Fruit fly (Drosophila melanogaster) whole organism, embryonic: Measurements from ENCODE around the gene AstCC.

Experiments used
- Adf1 ChIP-seq: fragments of 200-800 bp; sonication (Bioruptor generic); IDR thresholded peaks from 2 replicates; pipeline ENCODE4 v1.3.6; 2022; ENCODE audit warnings: missing biosample characterization, missing genetic modification characterization
- Bdp1 ChIP-seq: fragments of 200-800 bp; sonication (Bioruptor generic); optimal IDR thresholded peaks from 3 replicates; lab custom pipeline; 2016; ENCODE audit warnings: missing biosample characterization, missing genetic modification characterization
- Blimp-1 ChIP-seq: fragments of 200-800 bp; sonication (Bioruptor generic); optimal IDR thresholded peaks from 3 replicates; lab custom pipeline; 2018; ENCODE audit warnings: missing biosample characterization, missing genetic modification characterization, mild to moderate bottlenecking, moderate library complexity, missing genetic modification reagents
- CG11398 ChIP-seq: fragments of 200-800 bp; sonication (Bioruptor generic); optimal IDR thresholded peaks from 2 replicates; lab custom pipeline; 2016; ENCODE audit warnings: missing biosample characterization, missing genetic modification characterization
- CG12659 ChIP-seq: fragments of 200-800 bp; sonication (Bioruptor generic); optimal IDR thresholded peaks from 3 replicates; lab custom pipeline; 2017; ENCODE audit warnings: mild to moderate bottlenecking, missing biosample characterization, missing genetic modification reagents, missing genetic modification characterization
- CG12744 ChIP-seq: fragments of 200-800 bp; sonication (Bioruptor generic); optimal IDR thresholded peaks from 2 replicates; lab custom pipeline; 2016; ENCODE audit warnings: missing biosample characterization, missing genetic modification characterization
- CG12769 ChIP-seq: fragments of 200-800 bp; sonication (Bioruptor generic); optimal IDR thresholded peaks from 2 replicates; lab custom pipeline; 2019; ENCODE audit warnings: missing biosample characterization, mild to moderate bottlenecking, missing genetic modification characterization, moderate library complexity
- CG15514 ChIP-seq: fragments of 200-800 bp; sonication (Bioruptor generic); optimal IDR thresholded peaks from 3 replicates; lab custom pipeline; 2017; ENCODE audit warnings: missing biosample characterization, missing genetic modification characterization, mild to moderate bottlenecking, moderate library complexity, missing genetic modification reagents
- CG16779 ChIP-seq: fragments of 200-800 bp; sonication (Bioruptor generic); IDR thresholded peaks from 2 replicates; pipeline ENCODE4 v1.3.6; 2022; ENCODE audit warnings: missing biosample characterization, missing genetic modification characterization
- CG18011 ChIP-seq: fragments of 200-800 bp; sonication (Bioruptor generic); optimal IDR thresholded peaks from 2 replicates; lab custom pipeline; 2017; ENCODE audit warnings: missing biosample characterization, missing genetic modification characterization, mild to moderate bottlenecking, moderate library complexity, missing genotype
- CG2129 ChIP-seq: fragments of 200-800 bp; sonication (Bioruptor generic); IDR thresholded peaks from 2 replicates; pipeline ENCODE4 v1.3.6; 2022; ENCODE audit warnings: missing biosample characterization, missing genetic modification characterization; ENCODE audit not compliant: partially characterized antibody
- CG2202 ChIP-seq: fragments of 200-800 bp; sonication (Bioruptor generic); optimal IDR thresholded peaks from 2 replicates; lab custom pipeline; 2018; ENCODE audit warnings: missing biosample characterization, mild to moderate bottlenecking, missing genetic modification characterization
- CG2712 ChIP-seq: fragments of 200-800 bp; optimal IDR thresholded peaks from 3 replicates; lab custom pipeline; 2019; ENCODE audit warnings: missing biosample characterization, mild to moderate bottlenecking, missing genetic modification characterization, moderate library complexity
- CG30020 ChIP-seq: fragments of 200-800 bp; optimal IDR thresholded peaks from 2 replicates; lab custom pipeline; 2019; ENCODE audit warnings: missing biosample characterization, mild to moderate bottlenecking, missing genetic modification characterization, moderate library complexity
- CG3163 ChIP-seq: fragments of 200-800 bp; sonication (Bioruptor generic); optimal IDR thresholded peaks from 3 replicates; lab custom pipeline; 2016; ENCODE audit warnings: missing biosample characterization, missing genetic modification characterization
- CG4282 ChIP-seq: fragments of 200-800 bp; sonication (Bioruptor generic); optimal IDR thresholded peaks from 2 replicates; lab custom pipeline; 2016; ENCODE audit warnings: missing biosample characterization, missing genetic modification characterization
- CG4360 ChIP-seq: fragments of 200-800 bp; sonication (Bioruptor generic); IDR thresholded peaks from 2 replicates; pipeline ENCODE4 v1.3.6; 2022; ENCODE audit warnings: missing biosample characterization, missing genetic modification characterization
- CG7928 ChIP-seq: fragments of 200-800 bp; sonication (Bioruptor generic); optimal IDR thresholded peaks from 2 replicates; lab custom pipeline; 2017; ENCODE audit warnings: missing biosample characterization, mild to moderate bottlenecking, missing genetic modification characterization
- CrebB ChIP-seq: fragments of 200-800 bp; sonication (Bioruptor generic); optimal IDR thresholded peaks from 3 replicates; lab custom pipeline; 2018; ENCODE audit warnings: missing biosample characterization, mild to moderate bottlenecking, missing genetic modification characterization
- GATAe ChIP-seq: fragments of 200-800 bp; sonication (Bioruptor generic); conservative IDR thresholded peaks from 2 replicates; pipeline ENCODE4 v1.3.6; 2022; ENCODE audit warnings: missing biosample characterization, missing genetic modification characterization
- Gsc ChIP-seq: fragments of 200-800 bp; sonication (Bioruptor generic); IDR thresholded peaks from 2 replicates; pipeline ENCODE4 v1.3.6; 2022; ENCODE audit warnings: missing biosample characterization, missing genetic modification characterization
- HLHmδ ChIP-seq: fragments of 200-800 bp; sonication (Bioruptor generic); optimal IDR thresholded peaks from 2 replicates; lab custom pipeline; 2018; ENCODE audit warnings: missing biosample characterization, mild to moderate bottlenecking, missing genetic modification characterization, moderate library complexity
- Hey ChIP-seq: fragments of 200-800 bp; sonication (Bioruptor generic); optimal IDR thresholded peaks from 3 replicates; lab custom pipeline; 2018; ENCODE audit warnings: missing biosample characterization, mild to moderate bottlenecking, missing genetic modification characterization
- Hr3 ChIP-seq: fragments of 200-800 bp; sonication (Bioruptor generic); optimal IDR thresholded peaks from 3 replicates; lab custom pipeline; 2016; ENCODE audit warnings: missing biosample characterization, missing genetic modification characterization
- Hr78 ChIP-seq, 2 experiments: fragments of 200-800 bp in 1 of 2; fragments of >200 bp in 1 of 2; sonication (Bioruptor generic) in 1 of 2; optimal IDR thresholded peaks; 2 replicates each; lab custom pipeline; 2017 to 2019; ENCODE audit warnings: missing biosample characterization in 2 of 2, missing genetic modification characterization in 2 of 2, mild to moderate bottlenecking in 1 of 2, moderate library complexity in 1 of 2
- MBD-R2 ChIP-seq: fragments of 200-800 bp; sonication (Bioruptor generic); IDR thresholded peaks from 2 replicates; pipeline ENCODE4 v1.3.6; 2022; ENCODE audit warnings: missing biosample characterization, missing genetic modification characterization
- Nf-YC ChIP-seq: fragments of 200-800 bp; optimal IDR thresholded peaks from 3 replicates; lab custom pipeline; 2019; ENCODE audit warnings: missing biosample characterization, mild to moderate bottlenecking, missing genetic modification characterization, moderate library complexity
- Oaz ChIP-seq: fragments of 200-800 bp; sonication (Bioruptor generic); IDR thresholded peaks from 2 replicates; pipeline ENCODE4 v1.3.6; 2022; ENCODE audit warnings: missing biosample characterization, missing genetic modification characterization
- Pdp1 ChIP-seq, 2 experiments: fragments of 200-800 bp; sonication (Bioruptor generic); optimal IDR thresholded peaks; 3 replicates each; lab custom pipeline; 2016; ENCODE audit warnings: missing biosample characterization in 2 of 2, missing genetic modification characterization in 2 of 2, mild to moderate bottlenecking in 1 of 2, moderate library complexity in 1 of 2
- chm ChIP-seq: fragments of 200-800 bp; sonication (Bioruptor generic); IDR thresholded peaks from 2 replicates; pipeline ENCODE4 v1.3.6; 2022; ENCODE audit warnings: missing biosample characterization, missing genetic modification characterization
- croc ChIP-seq: fragments of 200-800 bp; sonication (Bioruptor generic); conservative IDR thresholded peaks from 3 replicates; pipeline ENCODE4 v1.3.6; 2022; ENCODE audit warnings: missing biosample characterization, missing genetic modification characterization
- crol ChIP-seq: fragments of 200-800 bp; sonication (Bioruptor generic); IDR thresholded peaks from 2 replicates; pipeline ENCODE4 v1.3.6; 2022; ENCODE audit warnings: missing biosample characterization, missing genetic modification characterization
- dimm ChIP-seq: fragments of 200-800 bp; sonication (Bioruptor generic); IDR thresholded peaks from 2 replicates; pipeline ENCODE4 v1.3.6; 2022; ENCODE audit warnings: missing biosample characterization, missing genetic modification characterization
- eve ChIP-seq, 2 experiments: fragments of >200 bp; optimal IDR thresholded peaks; 2 replicates each; lab custom pipeline; 2017; ENCODE audit warnings: missing biosample characterization in 2 of 2, missing genetic modification characterization in 2 of 2
- fd102C ChIP-seq: fragments of 200-800 bp; sonication (Bioruptor generic); optimal IDR thresholded peaks from 2 replicates; lab custom pipeline; 2018; ENCODE audit warnings: missing biosample characterization, mild to moderate bottlenecking, missing genetic modification characterization, moderate library complexity
- gem ChIP-seq: fragments of 200-800 bp; sonication (Bioruptor generic); optimal IDR thresholded peaks from 2 replicates; lab custom pipeline; 2019; ENCODE audit warnings: missing biosample characterization, mild to moderate bottlenecking, missing genetic modification characterization, moderate library complexity
- gt ChIP-seq: fragments of 200-800 bp; sonication (Bioruptor generic); IDR thresholded peaks from 2 replicates; pipeline ENCODE4 v1.3.6; 2022; ENCODE audit warnings: missing biosample characterization, missing genetic modification characterization
- jumu ChIP-seq: fragments of 200-800 bp; sonication (Bioruptor generic); optimal IDR thresholded peaks from 3 replicates; lab custom pipeline; 2016; ENCODE audit warnings: missing biosample characterization, missing genetic modification characterization
- kni ChIP-seq: fragments of 200-800 bp; sonication (Bioruptor generic); optimal IDR thresholded peaks from 3 replicates; lab custom pipeline; 2017; ENCODE audit warnings: mild to moderate bottlenecking, missing biosample characterization, missing genetic modification reagents, missing genetic modification characterization
- lmd ChIP-seq: fragments of 200-800 bp; sonication (Bioruptor generic); IDR thresholded peaks from 2 replicates; pipeline ENCODE4 v1.3.6; 2022; ENCODE audit warnings: missing biosample characterization, missing genetic modification characterization
- lov ChIP-seq, 2 experiments: fragments of 200-800 bp in 1 of 2; fragments of >200 bp in 1 of 2; sonication (Bioruptor generic) in 1 of 2; IDR thresholded peaks in 1 of 2; optimal IDR thresholded peaks in 1 of 2; 2 replicates in 1 of 2; 3 replicates in 1 of 2; pipeline versions ENCODE4 v1.3.6 to Lab custom; 2017 to 2022; ENCODE audit warnings: missing biosample characterization in 1 of 2, missing genetic modification characterization in 1 of 2
- sd ChIP-seq: fragments of 200-800 bp; sonication (Bioruptor generic); optimal IDR thresholded peaks from 3 replicates; lab custom pipeline; 2018; ENCODE audit warnings: missing biosample characterization, mild to moderate bottlenecking, missing genetic modification characterization, moderate library complexity
- sug ChIP-seq: fragments of 200-800 bp; optimal IDR thresholded peaks from 2 replicates; lab custom pipeline; 2019; ENCODE audit warnings: missing biosample characterization, mild to moderate bottlenecking, missing genetic modification characterization, moderate library complexity
- vvl ChIP-seq: fragments of 200-800 bp; sonication (Bioruptor generic); IDR thresholded peaks from 2 replicates; pipeline ENCODE4 v1.3.6; 2022; ENCODE audit warnings: missing biosample characterization, missing genetic modification characterization
- yki ChIP-seq: fragments of >200 bp; optimal IDR thresholded peaks from 3 replicates; lab custom pipeline; 2018

The AstCC gene

dm6 chr2L:11048307-11048706 is 36.7 kb downstream of the AstCC start (continued):
- TF ChIP-seq CG12769 (tag; lab: Kevin White, UChicago): no peak
- TF ChIP-seq CG2129: no peak
- no peak for TF ChIP-seq CG7928 (GFP tag; lab: Kevin White, UChicago)
- no peak for TF ChIP-seq CG2202 (tag; lab: Kevin White, UChicago)
- no peak for TF ChIP-seq Gsc (GFP tag; lab: Robert Waterston, UW)
- TF ChIP-seq yki: no peak
- TF ChIP-seq GATAe: no peak
- TF ChIP-seq lmd (GFP tag; lab: Robert Waterston, UW): no peak
- TF ChIP-seq, all 482 proteins: peak for 0

dm6 chr2L:11046051-11046450 is 39.0 kb downstream of the AstCC start:
- 0 out of 2 replicates have a peak, but pooled peaks have one; percentile 7 for TF ChIP-seq vvl
- TF ChIP-seq CG12659: no peak
- TF ChIP-seq eve (GFP tag; optimal IDR thresholded peaks at IDR 0.05; lab: Kevin White, UChicago): peak in 1 of 2 experiments; percentile 1
- no peak for TF ChIP-seq CG4282 (GFP tag; lab: Kevin White, UChicago)
- no peak for TF ChIP-seq Bdp1 (GFP tag; lab: Kevin White, UChicago)
- peak; percentile 37; the same call in 1 of the 2 replicates for TF ChIP-seq CG4360 (GFP tag; lab: Robert Waterston, UW)

dm6 chr2L:11045467-11045914 is 39.5 kb downstream of the AstCC start:
- TF ChIP-seq Nf-YC: no peak
- TF ChIP-seq Pdp1 (GFP tag; optimal IDR thresholded peaks at IDR 0.05; lab: Kevin White, UChicago): no peak
- no peak for TF ChIP-seq Oaz (GFP tag; lab: Robert Waterston, UW)
- no peak for TF ChIP-seq gt
- TF ChIP-seq HLHmδ (GFP tag; lab: Kevin White, UChicago): peak; percentile 6
- TF ChIP-seq dimm (GFP tag; lab: Robert Waterston, UW): no peak
- peak; percentile 38 for TF ChIP-seq sd (tag; lab: Kevin White, UChicago)
- peak; percentile 79 for TF ChIP-seq crol (GFP tag; lab: Robert Waterston, UW)
- TF ChIP-seq CG2712: no peak
- TF ChIP-seq CG12769 (tag; lab: Kevin White, UChicago): peak; percentile 11
- no peak for TF ChIP-seq vvl
- TF ChIP-seq GATAe: no peak
- peak; percentile 26 for TF ChIP-seq kni (GFP tag; lab: Kevin White, UChicago)
- peak; percentile 35 for TF ChIP-seq CG3163 (GFP tag; lab: Kevin White, UChicago)
- TF ChIP-seq lov (optimal IDR thresholded peaks at IDR 0.05; lab: Kevin White, UChicago): no peak
- no peak for TF ChIP-seq lov (GFP tag; IDR thresholded peaks at IDR 0.05; lab: Robert Waterston, UW)
- TF ChIP-seq Hr78 (GFP tag; optimal IDR thresholded peaks at IDR 0.05; lab: Kevin White, UChicago): peak in 1 of 2 experiments; percentile 96
- no peak for TF ChIP-seq CG11398
- no peak for TF ChIP-seq CrebB (tag; lab: Kevin White, UChicago)
- no peak for TF ChIP-seq Blimp-1 (GFP tag; lab: Kevin White, UChicago)
- no peak for TF ChIP-seq Adf1
- no peak for TF ChIP-seq CG7928 (GFP tag; lab: Kevin White, UChicago)
- TF ChIP-seq jumu (GFP tag; lab: Kevin White, UChicago): no peak
- TF ChIP-seq, all 482 proteins: peak for 7

- TF ChIP-seq CG18011 (no peak), fd102C (GFP tag; lab: Kevin White, UChicago) (no peak), MBD-R2 (no peak), chm (peak; percentile 74), CG15514 (GFP tag; lab: Kevin White, UChicago) (peak; percentile 41), croc (GFP tag; lab: Robert Waterston, UW) (no peak), Hey (tag; lab: Kevin White, UChicago) (peak; percentile 63), gem (peak; percentile 44), CG2129 (no peak), CG12744 (GFP tag; lab: Kevin White, UChicago) (peak; percentile 1), Hr3 (no peak), CG30020 (tag; lab: Kevin White, UChicago) (no peak), CG16779 (GFP tag; lab: Robert Waterston, UW) (no peak), sug (tag; lab: Kevin White, UChicago) (peak; percentile 63)
Measured at dm6 chr2L:11044678-11045466, 40.2 kb downstream of the AstCC start.
